Fruit fly (Drosophila melanogaster): Measurements from ENCODE around the gene CG8925.
A peak's percentile ranks its signal among the peaks of the same experiment; 100 is the strongest.

- TF ChIP-seq h (GFP tag; optimal IDR thresholded peaks at IDR 0.05) = peak; percentile 99
- TF ChIP-seq tai (GFP tag; optimal IDR thresholded peaks at IDR 0.05) = peak; percentile 95
- TF ChIP-seq Sp1 (GFP tag; optimal IDR thresholded peaks at IDR 0.05) = peak; percentile 94
- peak; percentile 97 for TF ChIP-seq br (GFP tag; optimal IDR thresholded peaks at IDR 0.05)
Measured at dm6 chr3R:16222300-16222903, 50.6 kb downstream of the CG8925 start.

Measured in whole organism, wandering third instar larva.